Worm (Caenorhabditis elegans) whole organism, L4 larva: Measurements from ENCODE around the gene D2024.5.

Source experiments
- F37D6.2 ChIP-seq: sonication (generic microtip); optimal IDR thresholded peaks from 2 replicates; lab custom pipeline; 2016; ENCODE audit warnings: mild to moderate bottlenecking, missing genetic modification characterization, missing compliant biosample characterization
- ceh-82 ChIP-seq: sonication (generic microtip); optimal IDR thresholded peaks from 2 replicates; lab custom pipeline; 2017; ENCODE audit warnings: missing biosample characterization, missing genetic modification characterization
- jun-1 ChIP-seq: fragments of 150-350 bp; optimal IDR thresholded peaks from 2 replicates; lab custom pipeline; 2014; ENCODE audit warnings: missing biosample characterization, missing genetic modification reagents, missing genetic modification characterization
- lin-15B ChIP-seq: fragments of 150-350 bp; sonication (generic microtip); optimal IDR thresholded peaks from 3 replicates; lab custom pipeline; 2014; ENCODE audit warnings: missing biosample characterization, missing genetic modification characterization
- lsy-2 ChIP-seq, 2 experiments: fragments of 150-350 bp in 1 of 2; sonication (generic microtip) in 1 of 2; optimal IDR thresholded peaks; 2 replicates each; lab custom pipeline; 2014 to 2017; ENCODE audit warnings: missing biosample characterization in 2 of 2, missing genetic modification characterization in 2 of 2
- mdt-29 ChIP-seq: fragments of 200-800 bp; sonication (Bioruptor generic); IDR thresholded peaks from 2 replicates; pipeline ENCODE4 v1.3.6; 2022; ENCODE audit warnings: missing genetic modification reagents, missing genetic modification characterization, missing compliant biosample characterization
- nhr-25 ChIP-seq: sonication (generic microtip); optimal IDR thresholded peaks from 2 replicates; lab custom pipeline; 2017; ENCODE audit warnings: missing genetic modification characterization, mild to moderate bottlenecking, missing compliant biosample characterization, antibody characterized with exemption, moderate library complexity, borderline replicate concordance; ENCODE audit not compliant: insufficient read depth
- nhr-76 ChIP-seq: fragments of 150-350 bp; optimal IDR thresholded peaks from 2 replicates; lab custom pipeline; 2014; ENCODE audit warnings: missing biosample characterization, missing genetic modification characterization
- zag-1 ChIP-seq: fragments of 150-350 bp; optimal IDR thresholded peaks from 2 replicates; lab custom pipeline; 2014; ENCODE audit warnings: missing biosample characterization, missing genetic modification characterization

- no peak for TF ChIP-seq ceh-82 (tag; lab: Kevin White, UChicago)
- no peak for TF ChIP-seq zag-1 (tag; lab: Kevin White, UChicago)
- TF ChIP-seq nhr-25 (tag; lab: Kevin White, UChicago): no peak
- no peak for TF ChIP-seq mdt-29 (GFP tag; lab: Robert Waterston, UW)
- no peak for TF ChIP-seq jun-1
- TF ChIP-seq nhr-76: no peak
- no peak for TF ChIP-seq F37D6.2 (tag; lab: Kevin White, UChicago)
- no peak for TF ChIP-seq lsy-2 (tag; optimal IDR thresholded peaks at IDR 0.05; lab: Kevin White, UChicago)
- TF ChIP-seq lin-15B (tag; lab: Kevin White, UChicago): no peak
Observed at ce11 chrIV:7237668-7238214, 9.6 kb upstream of the D2024.5 start, which contains the start of gene elo-3.
